Fruit fly (Drosophila melanogaster): Measurements from ENCODE around the gene Cpr97Eb.

- TF ChIP-seq rn (GFP tag; IDR thresholded peaks at IDR 0.05) (no peak), CG14655 (GFP tag; optimal IDR thresholded peaks at IDR 0.05) (no peak), EcR (GFP tag; optimal IDR thresholded peaks at IDR 0.05) (no peak), CG10348 (GFP tag; IDR thresholded peaks at IDR 0.05) (no peak), CG4496 (GFP tag; IDR thresholded peaks at IDR 0.05) (no peak), CG13204 (GFP tag; optimal IDR thresholded peaks at IDR 0.05) (no peak), Snoo (tag; optimal IDR thresholded peaks at IDR 0.05) (no peak), CG34367 (tag; optimal IDR thresholded peaks at IDR 0.05) (no peak), Pif1B (GFP tag; optimal IDR thresholded peaks at IDR 0.05) (no peak), Ets98B (GFP tag; IDR thresholded peaks at IDR 0.05) (no peak), CG9948 (tag; optimal IDR thresholded peaks at IDR 0.05) (no peak), CG15710 (tag; optimal IDR thresholded peaks at IDR 0.05) (no peak)
Measured at dm6 chr3R:27082752-27083151, 8.2 kb downstream of the Cpr97Eb start.
